Worm (Caenorhabditis elegans): ENCODE results near the gene F59B10.6.
A peak's percentile ranks its signal among the peaks of the same experiment; 100 is the strongest.

F59B10.6 gene

DNA sequence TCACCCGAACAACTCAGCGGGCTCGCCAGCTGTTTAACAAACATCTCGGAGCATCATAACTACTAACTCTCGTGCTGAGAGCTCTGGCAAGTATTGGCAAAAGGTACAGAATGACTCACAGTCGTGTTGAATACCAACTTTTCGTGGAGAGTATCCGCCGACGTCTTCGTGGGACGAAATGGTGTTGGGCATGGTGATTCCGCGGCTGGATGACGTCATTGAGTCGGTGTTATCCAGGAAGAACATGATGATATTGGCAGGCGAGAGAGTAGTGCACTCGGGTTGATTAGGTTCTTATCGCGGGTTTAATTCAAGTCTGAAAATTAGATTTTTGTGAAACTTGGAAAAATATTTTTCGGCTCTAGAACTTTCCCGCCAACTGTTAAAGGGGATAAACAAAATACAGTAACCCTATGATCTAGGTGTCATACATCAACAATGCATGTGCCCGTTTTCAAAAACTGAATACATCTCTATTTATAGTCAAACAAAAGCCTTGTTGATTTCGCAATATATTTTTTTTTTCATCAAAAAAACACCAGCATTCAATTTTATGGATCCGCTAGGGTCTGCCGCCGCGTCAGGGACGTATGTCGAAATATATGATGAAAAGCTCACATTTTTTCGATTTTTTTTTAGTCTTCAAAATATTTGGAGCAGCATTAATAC, 29.2 kb upstream of the F59B10.6 start:
- 0 out of 2 replicates have a peak, but pooled peaks have one; percentile 7 for TF ChIP-seq ctbp-1 (GFP tag; IDR thresholded peaks at IDR 0.05)
- TF ChIP-seq aha-1 (tag) = peak; percentile 85
- TF ChIP-seq egl-43 (GFP tag; IDR thresholded peaks at IDR 0.05) = 0 out of 2 replicates have a peak, but pooled peaks have one; percentile 25
- TF ChIP-seq zfp-3 (GFP tag; conservative IDR thresholded peaks at IDR 0.05) = peak; percentile 56; the same call in 1 of the 2 replicates
- 0 out of 2 replicates have a peak, but pooled peaks have one; percentile 24 for TF ChIP-seq madf-9 (GFP tag; conservative IDR thresholded peaks at IDR 0.05)
- peak; percentile 32 for TF ChIP-seq T20F7.1 (GFP tag; optimal IDR thresholded peaks at IDR 0.05)
- TF ChIP-seq nhr-11 (tag; optimal IDR thresholded peaks at IDR 0.05) = peak; percentile 31
- peak; percentile 81; the same call in 1 of the 2 replicates for TF ChIP-seq D1046.2 (GFP tag; IDR thresholded peaks at IDR 0.05)
- no peak for TF ChIP-seq daf-16 (GFP tag; optimal IDR thresholded peaks at IDR 0.05)
- TF ChIP-seq daf-16 (tag; optimal IDR thresholded peaks at IDR 0.05) = peak; percentile 12
- TF ChIP-seq mdt-29 (GFP tag; IDR thresholded peaks at IDR 0.05) = peak; percentile 34; the same call in 1 of the 2 replicates
- TF ChIP-seq lin-29 (GFP tag; IDR thresholded peaks at IDR 0.05) = no peak
- TF ChIP-seq hlh-11 (tag; optimal IDR thresholded peaks at IDR 0.05) = peak; percentile 12
- no peak for TF ChIP-seq mep-1 (tag; optimal IDR thresholded peaks at IDR 0.05)
- TF ChIP-seq lsy-2 (tag; optimal IDR thresholded peaks at IDR 0.05) = peak in 1 of 2 experiments; percentile 43
- TF ChIP-seq madf-5 (GFP tag; IDR thresholded peaks at IDR 0.05) = 0 out of 4 replicates have a peak, but pooled peaks have one; percentile 15 to 25
- no peak for TF ChIP-seq sdz-12 (GFP tag; optimal IDR thresholded peaks at IDR 0.05)
- no peak for TF ChIP-seq nhr-111 (GFP tag; optimal IDR thresholded peaks at IDR 0.05)

- TF ChIP-seq lin-15B (tag; optimal IDR thresholded peaks at IDR 0.05) (no peak), lin-29 (GFP tag; IDR thresholded peaks at IDR 0.05) (peak; percentile 70; the same call in 1 of the 2 replicates), egl-27 (tag; optimal IDR thresholded peaks at IDR 0.05) (no peak), nhr-11 (tag; optimal IDR thresholded peaks at IDR 0.05) (peak; percentile 98), ZK546.5 (tag; optimal IDR thresholded peaks at IDR 0.05) (peak in 1 of 2 experiments; percentile 33), ceh-82 (tag; optimal IDR thresholded peaks at IDR 0.05) (no peak), D1046.2 (GFP tag; IDR thresholded peaks at IDR 0.05) (no peak), zag-1 (tag; optimal IDR thresholded peaks at IDR 0.05) (peak; percentile 52), madf-9 (GFP tag; conservative IDR thresholded peaks at IDR 0.05) (peak; percentile 39), ceh-62 (tag; optimal IDR thresholded peaks at IDR 0.05) (no peak), nhr-237 (tag; optimal IDR thresholded peaks at IDR 0.05) (no peak), sdz-12 (GFP tag; optimal IDR thresholded peaks at IDR 0.05) (peak; percentile 7), spr-1 (tag; optimal IDR thresholded peaks at IDR 0.05) (peak; percentile 63), fos-1 (tag; optimal IDR thresholded peaks at IDR 0.05) (peak; percentile 66), F44E2.7 (GFP tag; IDR thresholded peaks at IDR 0.05) (no peak), lin-13 (GFP tag; optimal IDR thresholded peaks at IDR 0.05) (no peak), mdt-29 (GFP tag; IDR thresholded peaks at IDR 0.05) (peak; percentile 55; the same call in 1 of the 2 replicates), nhr-77 (tag; optimal IDR thresholded peaks at IDR 0.05) (peak; percentile 94), hmg-1.1 (GFP tag; IDR thresholded peaks at IDR 0.05) (peak; percentile 80), nhr-102 (tag; optimal IDR thresholded peaks at IDR 0.05) (peak; percentile 72), saeg-2 (GFP tag; IDR thresholded peaks at IDR 0.05) (peak; percentile 89), arid-1 (GFP tag; conservative IDR thresholded peaks at IDR 0.05) (peak; percentile 28; the same call in 1 of the 2 replicates), ceh-32 (tag; optimal IDR thresholded peaks at IDR 0.05; ENCODE audit: poor library complexity) (no peak), lin-38 (GFP tag; IDR thresholded peaks at IDR 0.05) (peak; percentile 63), Y5F2A.4 (GFP tag; optimal IDR thresholded peaks at IDR 0.05) (no peak), Y48G9A.11 (GFP tag; IDR thresholded peaks at IDR 0.05) (no peak), F26F4.8 (GFP tag; conservative IDR thresholded peaks at IDR 0.05) (no peak), F10B5.3 (tag; optimal IDR thresholded peaks at IDR 0.05) (no peak), duxl-1 (tag; optimal IDR thresholded peaks at IDR 0.05; ENCODE audit: poor library complexity) (peak; percentile 70), pha-4 (GFP tag; IDR thresholded peaks at IDR 0.05) (peak; percentile 41; the same call in 1 of the 2 replicates), pha-4 (tag; optimal IDR thresholded peaks at IDR 0.05) (no peak), unc-62 (GFP tag; optimal IDR thresholded peaks at IDR 0.05 in 1 of 2) (peak in 1 of 2 experiments; percentile 100), unc-62 (tag; optimal IDR thresholded peaks at IDR 0.05) (no peak), lsy-2 (tag; optimal IDR thresholded peaks at IDR 0.05) (peak; percentile 76 to 92), lir-3 (tag; optimal IDR thresholded peaks at IDR 0.05) (no peak), nhr-42 (GFP tag; IDR thresholded peaks at IDR 0.05) (peak; percentile 60; the same call in 1 of the 2 replicates)
Measured at ce11 chrII:10551985-10552736, 27.9 kb upstream of the F59B10.6 start.

All from whole organism, L4 larva.